Worm (Caenorhabditis elegans) whole organism, dauer: ENCODE results near the gene ubc-18.

Experiments
- unc-62 ChIP-seq: sonication (generic microtip); optimal IDR thresholded peaks from 2 replicates; lab custom pipeline; 2017; ENCODE audit warnings: missing biosample characterization, missing genetic modification reagents, missing genetic modification characterization

ubc-18 gene

ce11 chrIII:7087180-7087579, 18.8 kb upstream of the ubc-18 start:
- TF ChIP-seq unc-62, result no peak

- TF ChIP-seq unc-62, result no peak
These were observed 16.5 kb upstream of the ubc-18 start, which contains the start of gene tofu-7 for ce11 chrIII:7084908-7085307. Gene tofu-7, minus strand, starts transcription at chrIII:7085018.

- TF ChIP-seq unc-62, result no peak
These were observed 14.7 kb upstream of the ubc-18 start for ce11 chrIII:7083106-7083505.

- TF ChIP-seq unc-62, result no peak
These were observed 13.1 kb upstream of the ubc-18 start for ce11 chrIII:7081488-7081887.

- no peak for TF ChIP-seq unc-62
These were observed 12.3 kb upstream of the ubc-18 start, which contains the start of gene ZK418.7 for ce11 chrIII:7080689-7081088. Gene ZK418.7, minus strand, starts transcription at chrIII:7080789.

- TF ChIP-seq unc-62, result no peak
These were observed 10.4 kb upstream of the ubc-18 start, which contains the start of gene ZK418.6 for ce11 chrIII:7078737-7079136. Gene ZK418.6, minus strand, starts transcription at chrIII:7078837.

ce11 chrIII:7076386-7076785, 8.0 kb upstream of the ubc-18 start, which contains the start of gene ZK418.13:
Gene ZK418.13, minus strand, starts transcription at chrIII:7076486.
- TF ChIP-seq unc-62, result no peak

- no peak for TF ChIP-seq unc-62
These were observed 5.5 kb upstream of the ubc-18 start, which contains the start of gene ZK418.5 for ce11 chrIII:7073801-7074386. Gene ZK418.5, minus strand, starts transcription at chrIII:7073851.

ce11 chrIII:7072452-7072851, 4.1 kb upstream of the ubc-18 start, which contains the start of gene lin-37:
Gene lin-37, minus strand, starts transcription at chrIII:7072552.
- TF ChIP-seq unc-62, result no peak

ce11 chrIII:7069981-7070380, 1.6 kb upstream of the ubc-18 start, which contains the start of gene tmem-17:
Gene tmem-17, plus strand, starts transcription at chrIII:7070281.
- TF ChIP-seq unc-62, result no peak

ce11 chrIII:7067385-7067896, 929 bp downstream of the ubc-18 start, which contains the start of gene ger-1:
Gene ger-1, minus strand, starts transcription at chrIII:7067477.
- no peak for TF ChIP-seq unc-62

ce11 chrIII:7064185-7064584, 4.2 kb downstream of the ubc-18 start, which contains the start of gene R01H2.4:
Gene R01H2.4, minus strand, starts transcription at chrIII:7064285.
- no peak for TF ChIP-seq unc-62

ce11 chrIII:7063061-7063460, 5.3 kb downstream of the ubc-18 start:
- TF ChIP-seq unc-62, result no peak

- TF ChIP-seq unc-62, result no peak
These were observed 5.8 kb downstream of the ubc-18 start, which contains the start of gene R01H2.1 for ce11 chrIII:7062580-7062979. Gene R01H2.1, plus strand, starts transcription at chrIII:7062880.

- TF ChIP-seq unc-62, result no peak
These were observed 7.8 kb downstream of the ubc-18 start, which contains the start of gene egg-2 for ce11 chrIII:7060531-7061095. Gene egg-2, minus strand, starts transcription at chrIII:7060583.

ce11 chrIII:7056241-7056640, 12.1 kb downstream of the ubc-18 start, which contains the start of gene R01H2.2:
Gene R01H2.2, plus strand, starts transcription at chrIII:7056541.
- no peak for TF ChIP-seq unc-62

ce11 chrIII:7045643-7046042, 22.7 kb downstream of the ubc-18 start, which contains the start of gene R01H2.7:
Gene R01H2.7, minus strand, starts transcription at chrIII:7045743.
- no peak for TF ChIP-seq unc-62
